Fruit fly (Drosophila melanogaster): ENCODE data around the gene CG2924.

The CG2924 gene

DNA sequence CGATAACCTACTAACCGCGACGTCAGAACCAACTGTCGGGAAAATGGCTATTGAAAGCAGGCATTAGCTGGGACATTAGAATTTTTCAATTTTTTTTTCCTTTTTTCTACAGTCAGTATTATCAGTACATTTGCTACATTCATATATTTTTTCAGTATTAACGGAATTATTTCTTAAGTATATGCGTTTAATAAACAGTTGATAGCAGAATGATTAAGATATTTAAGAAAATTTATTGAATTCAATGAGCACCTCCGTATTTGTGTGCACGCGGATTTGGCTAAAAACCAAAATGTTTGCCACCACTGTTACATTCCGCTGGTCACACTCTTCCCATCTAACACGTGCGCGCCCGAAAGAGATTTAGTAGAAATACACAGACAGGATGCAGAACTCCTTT is 8.1 kb downstream of the CG2924 start, which contains the start of the genes temp and CG3071 (continued):
- TF ChIP-seq Rfx (GFP tag; IDR thresholded peaks at IDR 0.05) (peak; percentile 66; the same call in 1 of the 2 replicates), CG12155 (GFP tag; optimal IDR thresholded peaks at IDR 0.05) (peak; percentile 65), pan (optimal IDR thresholded peaks at IDR 0.05) (no peak), pan (GFP tag; optimal IDR thresholded peaks at IDR 0.05 in 1 of 2, IDR thresholded peaks at IDR 0.05 in 1 of 2) (peak in 1 of 2 experiments; percentile 39), mirr (GFP tag; optimal IDR thresholded peaks at IDR 0.05) (no peak), en (GFP tag; optimal IDR thresholded peaks at IDR 0.05) (no peak), CG17385 (GFP tag; optimal IDR thresholded peaks at IDR 0.05) (peak; percentile 44), CG10543 (GFP tag; optimal IDR thresholded peaks at IDR 0.05) (peak; percentile 79), CG14441 (GFP tag; IDR thresholded peaks at IDR 0.05) (peak; percentile 45; the same call in 1 of the 2 replicates), lmd (GFP tag; IDR thresholded peaks at IDR 0.05) (peak; percentile 70), her (GFP tag; optimal IDR thresholded peaks at IDR 0.05) (no peak), salm (tag; optimal IDR thresholded peaks at IDR 0.05) (no peak), kah (GFP tag; optimal IDR thresholded peaks at IDR 0.05) (no peak), HmgD (GFP tag; optimal IDR thresholded peaks at IDR 0.05) (no peak), Dref (GFP tag; IDR thresholded peaks at IDR 0.05) (peak; percentile 40), Xbp1 (GFP tag; optimal IDR thresholded peaks at IDR 0.05) (peak; percentile 74), HLHmδ (GFP tag; optimal IDR thresholded peaks at IDR 0.05) (no peak), MTF-1 (GFP tag; optimal IDR thresholded peaks at IDR 0.05; ENCODE audit: borderline replicate concordance) (no peak), CG4617 (GFP tag; optimal IDR thresholded peaks at IDR 0.05; ENCODE audit: borderline replicate concordance) (peak; percentile 46), CG13123 (GFP tag; optimal IDR thresholded peaks at IDR 0.05) (no peak), HLH3B (GFP tag; IDR thresholded peaks at IDR 0.05) (no peak), pros (GFP tag; optimal IDR thresholded peaks at IDR 0.05) (no peak), da (GFP tag; optimal IDR thresholded peaks at IDR 0.05) (no peak), run (tag; optimal IDR thresholded peaks at IDR 0.05) (no peak), NK7.1 (GFP tag; optimal IDR thresholded peaks at IDR 0.05) (no peak), Adf1 (GFP tag; IDR thresholded peaks at IDR 0.05) (0 out of 2 replicates have a peak, but pooled peaks have one; percentile 25), Hr78 (GFP tag; optimal IDR thresholded peaks at IDR 0.05) (no peak), odd (GFP tag; optimal IDR thresholded peaks at IDR 0.05) (no peak), CG8478 (optimal IDR thresholded peaks at IDR 0.05) (no peak), CoRest (tag; optimal IDR thresholded peaks at IDR 0.05) (peak; percentile 83), Nf-YB (GFP tag; optimal IDR thresholded peaks at IDR 0.05) (peak; percentile 34), bowl (GFP tag; IDR thresholded peaks at IDR 0.05) (no peak), Hmr (GFP tag; optimal IDR thresholded peaks at IDR 0.05) (peak; percentile 63), emc (GFP tag; optimal IDR thresholded peaks at IDR 0.05) (no peak), Ssrp (tag; optimal IDR thresholded peaks at IDR 0.05) (peak; percentile 56), wek (GFP tag; optimal IDR thresholded peaks at IDR 0.05) (no peak), hth (optimal IDR thresholded peaks at IDR 0.05) (no peak), CG4404 (GFP tag; IDR thresholded peaks at IDR 0.05) (peak; percentile 66), CG18619 (GFP tag; optimal IDR thresholded peaks at IDR 0.05) (peak; percentile 57), eve (GFP tag; optimal IDR thresholded peaks at IDR 0.05) (no peak), mld (GFP tag; IDR thresholded peaks at IDR 0.05; ENCODE audit: partially characterized antibody) (no peak), PHDP (tag; optimal IDR thresholded peaks at IDR 0.05) (peak; percentile 39), sna (GFP tag; IDR thresholded peaks at IDR 0.05; ENCODE audit: partially characterized antibody) (no peak), CG7963 (GFP tag; IDR thresholded peaks at IDR 0.05; ENCODE audit: partially characterized antibody) (no peak), CG10431 (GFP tag; optimal IDR thresholded peaks at IDR 0.05) (peak; percentile 11), CG5953 (GFP tag; IDR thresholded peaks at IDR 0.05) (no peak), rib (GFP tag; IDR thresholded peaks at IDR 0.05) (0 out of 2 replicates have a peak, but pooled peaks have one; percentile 39), onecut (GFP tag; IDR thresholded peaks at IDR 0.05) (no peak; the same call in 1 of the 2 replicates), CG7745 (tag; optimal IDR thresholded peaks at IDR 0.05) (no peak), CG11560 (tag; IDR thresholded peaks at IDR 0.05) (no peak), wdn (GFP tag; IDR thresholded peaks at IDR 0.05) (no peak), CG14710 (tag; optimal IDR thresholded peaks at IDR 0.05) (peak; percentile 75)

All from whole organism, embryonic.